Fruit fly (Drosophila melanogaster) whole organism, embryonic: ENCODE results near the gene GstZ1.

Experiments used
- Aef1 ChIP-seq: fragments of 200-800 bp; sonication (Bioruptor generic); IDR thresholded peaks from 3 replicates; pipeline ENCODE4 v1.3.6; 2022; ENCODE audit warnings: missing biosample characterization, missing genetic modification characterization
- CG10147 ChIP-seq: fragments of 200-800 bp; sonication (Bioruptor generic); optimal IDR thresholded peaks from 2 replicates; lab custom pipeline; 2019; ENCODE audit warnings: missing biosample characterization, mild to moderate bottlenecking, missing genetic modification characterization, moderate library complexity
- CG10543 ChIP-seq: fragments of 200-800 bp; sonication (Bioruptor generic); optimal IDR thresholded peaks from 3 replicates; lab custom pipeline; 2017; ENCODE audit warnings: missing biosample characterization, mild to moderate bottlenecking, missing genetic modification characterization, moderate library complexity
- CG10654 ChIP-seq: fragments of 200-800 bp; sonication (Bioruptor generic); optimal IDR thresholded peaks from 2 replicates; lab custom pipeline; 2016; ENCODE audit warnings: missing biosample characterization, missing genetic modification characterization
- CG10979 ChIP-seq: fragments of 200-800 bp; sonication (Bioruptor generic); optimal IDR thresholded peaks from 2 replicates; lab custom pipeline; 2018; ENCODE audit warnings: missing biosample characterization, mild to moderate bottlenecking, missing genetic modification characterization, moderate library complexity
- CG11247 ChIP-seq: fragments of 200-800 bp; sonication (Bioruptor generic); IDR thresholded peaks from 2 replicates; pipeline ENCODE4 v1.3.6; 2022; ENCODE audit warnings: missing biosample characterization, missing genetic modification characterization
- CG12071 ChIP-seq: fragments of 200-800 bp; sonication (Bioruptor generic); optimal IDR thresholded peaks from 3 replicates; lab custom pipeline; 2018; ENCODE audit warnings: missing biosample characterization, mild to moderate bottlenecking, missing genetic modification characterization
- CG12391 ChIP-seq: fragments of 200-800 bp; sonication (Bioruptor generic); optimal IDR thresholded peaks from 3 replicates; lab custom pipeline; 2018; ENCODE audit warnings: missing biosample characterization, mild to moderate bottlenecking, missing genetic modification characterization, moderate library complexity
- CG15073 ChIP-seq: fragments of 200-800 bp; sonication (Bioruptor generic); optimal IDR thresholded peaks from 2 replicates; lab custom pipeline; 2016; ENCODE audit warnings: missing biosample characterization, missing genetic modification characterization
- CG16863 ChIP-seq: fragments of 200-800 bp; sonication (Bioruptor generic); optimal IDR thresholded peaks from 3 replicates; lab custom pipeline; 2016; ENCODE audit warnings: missing biosample characterization, missing genetic modification characterization
- CG17829 ChIP-seq: fragments of 200-800 bp; optimal IDR thresholded peaks from 2 replicates; lab custom pipeline; 2019; ENCODE audit warnings: missing biosample characterization, mild to moderate bottlenecking, missing genetic modification characterization, moderate library complexity
- CG18599 ChIP-seq: fragments of 200-800 bp; sonication (Bioruptor generic); optimal IDR thresholded peaks from 3 replicates; lab custom pipeline; 2017; ENCODE audit warnings: missing biosample characterization, missing genetic modification characterization, mild to moderate bottlenecking, moderate library complexity, missing genetic modification reagents
- CG18619 ChIP-seq: fragments of 200-800 bp; sonication (Bioruptor generic); optimal IDR thresholded peaks from 3 replicates; lab custom pipeline; 2017; ENCODE audit warnings: missing biosample characterization, mild to moderate bottlenecking, missing genetic modification characterization
- CG3281 ChIP-seq: fragments of 200-800 bp; sonication (Bioruptor generic); optimal IDR thresholded peaks from 3 replicates; lab custom pipeline; 2017; ENCODE audit warnings: missing biosample characterization, mild to moderate bottlenecking, missing genetic modification characterization
- CG4360 ChIP-seq: fragments of 200-800 bp; sonication (Bioruptor generic); IDR thresholded peaks from 2 replicates; pipeline ENCODE4 v1.3.6; 2022; ENCODE audit warnings: missing biosample characterization, missing genetic modification characterization
- CG6813 ChIP-seq: fragments of 200-800 bp; sonication (Bioruptor generic); optimal IDR thresholded peaks from 2 replicates; lab custom pipeline; 2017; ENCODE audit warnings: missing biosample characterization, missing genetic modification characterization, mild to moderate bottlenecking, moderate library complexity, missing genetic modification reagents
- CG7556 ChIP-seq: fragments of 200-800 bp; sonication (Bioruptor generic); optimal IDR thresholded peaks from 2 replicates; lab custom pipeline; 2017; ENCODE audit warnings: missing biosample characterization, mild to moderate bottlenecking, missing genetic modification characterization
- CG7839 ChIP-seq: fragments of 200-800 bp; sonication (Bioruptor generic); optimal IDR thresholded peaks from 3 replicates; lab custom pipeline; 2018; ENCODE audit warnings: missing biosample characterization, mild to moderate bottlenecking, missing genetic modification characterization, moderate library complexity
- CG8281 ChIP-seq: fragments of 200-800 bp; sonication (Bioruptor generic); optimal IDR thresholded peaks from 2 replicates; lab custom pipeline; 2018; ENCODE audit warnings: missing biosample characterization, mild to moderate bottlenecking, missing genetic modification characterization, moderate library complexity
- Dip3 ChIP-seq: fragments of 200-800 bp; sonication (Bioruptor generic); optimal IDR thresholded peaks from 3 replicates; lab custom pipeline; 2016; ENCODE audit warnings: missing biosample characterization, missing genetic modification characterization
- Dll ChIP-seq: fragments of 200-800 bp; sonication (Bioruptor generic); IDR thresholded peaks from 4 replicates; pipeline ENCODE4 v1.3.6; 2022; ENCODE audit warnings: missing biosample characterization, missing genetic modification characterization; ENCODE audit not compliant: partially characterized antibody
- Elba2 ChIP-seq: fragments of 200-800 bp; sonication (Bioruptor generic); optimal IDR thresholded peaks from 3 replicates; lab custom pipeline; 2016; ENCODE audit warnings: missing biosample characterization, missing genetic modification characterization
- H15 ChIP-seq: fragments of 200-800 bp; sonication (Bioruptor generic); IDR thresholded peaks from 3 replicates; pipeline ENCODE4 v1.3.6; 2022; ENCODE audit warnings: missing biosample characterization, missing genetic modification characterization
- Hand ChIP-seq: fragments of 200-800 bp; sonication (Bioruptor generic); optimal IDR thresholded peaks from 2 replicates; lab custom pipeline; 2017; ENCODE audit warnings: mild to moderate bottlenecking, missing biosample characterization, missing genetic modification reagents, missing genetic modification characterization
- Lim3 ChIP-seq: fragments of 200-800 bp; sonication (Bioruptor generic); IDR thresholded peaks from 2 replicates; pipeline ENCODE4 v1.3.6; 2022; ENCODE audit warnings: missing biosample characterization, missing genetic modification characterization
- Side ChIP-seq: fragments of 200-800 bp; sonication (Bioruptor generic); optimal IDR thresholded peaks from 2 replicates; lab custom pipeline; 2016; ENCODE audit warnings: missing biosample characterization, missing genetic modification characterization
- Six4 ChIP-seq: fragments of 200-800 bp; sonication (Bioruptor generic); optimal IDR thresholded peaks from 2 replicates; lab custom pipeline; 2016; ENCODE audit warnings: missing biosample characterization, missing genetic modification characterization
- Trl ChIP-seq, 3 experiments: fragments of >200 bp in 2 of 3; fragments of 200-800 bp in 1 of 3; sonication (Bioruptor generic) in 1 of 3; optimal IDR thresholded peaks; 2 replicates in 1 of 3; 3 replicates in 2 of 3; lab custom pipeline; 2016 to 2017; ENCODE audit warnings: missing biosample characterization in 1 of 3, missing genetic modification characterization in 1 of 3
- Usf ChIP-seq: fragments of 200-800 bp; sonication (Bioruptor generic); optimal IDR thresholded peaks from 2 replicates; lab custom pipeline; 2017; ENCODE audit warnings: missing genotype, missing biosample characterization, missing genetic modification characterization
- bab2 ChIP-seq: fragments of 200-800 bp; sonication (Bioruptor generic); optimal IDR thresholded peaks from 2 replicates; lab custom pipeline; 2016; ENCODE audit warnings: missing biosample characterization, missing genetic modification characterization
- br ChIP-seq: fragments of >200 bp; optimal IDR thresholded peaks from 2 replicates; lab custom pipeline; 2017
- chm ChIP-seq: fragments of 200-800 bp; sonication (Bioruptor generic); IDR thresholded peaks from 2 replicates; pipeline ENCODE4 v1.3.6; 2022; ENCODE audit warnings: missing biosample characterization, missing genetic modification characterization
- corto ChIP-seq: fragments of 200-800 bp; sonication (Bioruptor generic); optimal IDR thresholded peaks from 2 replicates; lab custom pipeline; 2016; ENCODE audit warnings: missing biosample characterization, mild to moderate bottlenecking, missing genetic modification characterization, moderate library complexity
- cwo ChIP-seq: fragments of 200-800 bp; sonication (Bioruptor generic); optimal IDR thresholded peaks from 3 replicates; lab custom pipeline; 2017; ENCODE audit warnings: missing biosample characterization, missing genetic modification characterization, mild to moderate bottlenecking, moderate library complexity, missing genetic modification reagents
- fd64A ChIP-seq: fragments of 200-800 bp; sonication (Bioruptor generic); optimal IDR thresholded peaks from 3 replicates; lab custom pipeline; 2018; ENCODE audit warnings: missing biosample characterization, mild to moderate bottlenecking, missing genetic modification characterization
- hth ChIP-seq: fragments of >200 bp; optimal IDR thresholded peaks from 2 replicates; lab custom pipeline; 2017; ENCODE audit warnings: inconsistent platforms
- kay ChIP-seq: fragments of 200-800 bp; sonication (Bioruptor generic); optimal IDR thresholded peaks from 2 replicates; lab custom pipeline; 2016; ENCODE audit warnings: missing biosample characterization, missing genetic modification characterization
- klu ChIP-seq: fragments of 200-800 bp; sonication (Bioruptor generic); IDR thresholded peaks from 2 replicates; pipeline ENCODE4 v1.3.6; 2022; ENCODE audit warnings: missing biosample characterization, missing genetic modification characterization
- lbe ChIP-seq: fragments of 200-800 bp; sonication (Bioruptor generic); optimal IDR thresholded peaks from 2 replicates; lab custom pipeline; 2016; ENCODE audit warnings: missing biosample characterization, mild to moderate bottlenecking, missing genetic modification characterization
- mirr ChIP-seq: fragments of 200-800 bp; sonication (Bioruptor generic); optimal IDR thresholded peaks from 3 replicates; lab custom pipeline; 2018; ENCODE audit warnings: missing biosample characterization, mild to moderate bottlenecking, missing genetic modification characterization
- otp ChIP-seq: fragments of 200-800 bp; sonication (Bioruptor generic); IDR thresholded peaks from 3 replicates; pipeline ENCODE4, ENCODE4 v1.3.6; 2022; ENCODE audit warnings: missing biosample characterization, missing genetic modification characterization
- p53 ChIP-seq: fragments of 200-800 bp; sonication (Bioruptor generic); optimal IDR thresholded peaks from 2 replicates; lab custom pipeline; 2016; ENCODE audit warnings: missing biosample characterization, missing genetic modification characterization
- prd ChIP-seq, 3 experiments: fragments of >200 bp in 2 of 3; fragments of 200-800 bp in 1 of 3; sonication (Bioruptor generic) in 1 of 3; optimal IDR thresholded peaks in 2 of 3; IDR thresholded peaks in 1 of 3; 2 replicates in 2 of 3; 3 replicates in 1 of 3; pipeline versions ENCODE4 v1.3.6 to Lab custom; 2017 to 2022; ENCODE audit warnings: missing biosample characterization in 1 of 3, missing genetic modification characterization in 1 of 3
- ro ChIP-seq: fragments of 200-800 bp; sonication (Bioruptor generic); IDR thresholded peaks from 2 replicates; pipeline ENCODE4 v1.3.6; 2022; ENCODE audit warnings: missing biosample characterization, missing genetic modification characterization
- salm ChIP-seq: fragments of 200-800 bp; sonication (Bioruptor generic); optimal IDR thresholded peaks from 2 replicates; lab custom pipeline; 2018; ENCODE audit warnings: missing biosample characterization, mild to moderate bottlenecking, missing genetic modification characterization
- sd ChIP-seq: fragments of 200-800 bp; sonication (Bioruptor generic); optimal IDR thresholded peaks from 3 replicates; lab custom pipeline; 2018; ENCODE audit warnings: missing biosample characterization, mild to moderate bottlenecking, missing genetic modification characterization, moderate library complexity
- stwl ChIP-seq: fragments of 200-800 bp; sonication (Bioruptor generic); optimal IDR thresholded peaks from 3 replicates; lab custom pipeline; 2018; ENCODE audit warnings: missing biosample characterization, mild to moderate bottlenecking, missing genetic modification characterization, moderate library complexity
- ttk ChIP-seq: fragments of 200-800 bp; sonication (Bioruptor generic); IDR thresholded peaks from 2 replicates; pipeline ENCODE4 v2.1.2; 2022; ENCODE audit warnings: missing biosample characterization, missing genetic modification characterization
- unc-4 ChIP-seq: fragments of 200-800 bp; sonication (Bioruptor generic); IDR thresholded peaks from 2 replicates; pipeline ENCODE4 v1.3.6; 2022; ENCODE audit warnings: missing biosample characterization, missing genetic modification characterization; ENCODE audit not compliant: partially characterized antibody

The GstZ1 gene

DNA sequence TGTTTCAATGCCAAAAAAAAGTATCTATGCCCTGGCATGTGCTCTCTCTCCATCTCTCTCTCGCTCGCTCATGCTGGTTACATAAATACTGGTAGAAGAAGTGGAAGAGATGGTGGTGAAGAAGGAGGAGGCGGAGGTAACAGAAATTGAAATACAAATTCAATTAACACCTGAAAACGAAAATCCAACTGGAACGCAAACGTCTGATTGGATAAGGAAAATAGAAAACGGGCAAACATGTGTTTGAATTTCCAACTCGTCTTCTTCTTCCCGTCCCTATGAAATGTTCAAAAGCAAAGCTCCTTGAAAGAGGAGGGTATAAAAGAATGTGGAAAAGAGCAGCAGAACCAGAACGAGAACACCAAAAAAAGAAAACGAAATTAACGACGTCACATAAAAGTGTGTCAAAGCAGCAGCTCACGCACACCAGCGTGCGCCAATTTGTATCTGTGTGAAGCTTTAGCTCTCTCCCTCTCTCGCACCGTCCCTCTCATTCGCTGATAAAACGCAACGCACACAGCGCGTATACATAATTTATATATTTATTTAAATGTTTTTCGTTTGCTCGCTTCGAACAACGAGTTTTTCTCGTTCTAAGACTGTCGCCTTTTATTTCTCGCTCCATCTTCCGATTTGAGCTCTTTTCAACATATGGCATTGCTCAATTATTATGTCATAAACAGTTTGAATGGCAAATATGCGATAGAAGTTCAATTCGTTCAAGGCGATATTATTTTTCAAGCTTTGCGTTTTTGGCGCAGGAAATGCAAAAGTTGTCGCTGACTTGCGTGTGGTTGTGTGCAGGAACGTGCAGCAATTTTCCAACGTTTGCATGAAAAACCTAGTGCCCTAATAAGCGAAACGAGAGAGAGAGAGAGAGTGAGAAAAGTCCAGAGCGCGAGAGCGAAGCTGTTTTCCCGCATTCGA lies 37.7 kb downstream of the GstZ1 start (continued):
- TF ChIP-seq stwl (no peak), ttk (GFP tag; lab: Robert Waterston, UW) (no peak), CG12071 (GFP tag; lab: Kevin White, UChicago) (no peak), Dll (GFP tag; lab: Robert Waterston, UW) (no peak), klu (GFP tag; lab: Robert Waterston, UW) (no peak), cwo (no peak), chm (GFP tag; lab: Robert Waterston, UW) (no peak), CG10543 (GFP tag; lab: Kevin White, UChicago) (no peak), Side (GFP tag; lab: Kevin White, UChicago) (peak; percentile 25), corto (no peak), prd (optimal IDR thresholded peaks at IDR 0.05; lab: Kevin White, UChicago) (no peak), prd (GFP tag; IDR thresholded peaks at IDR 0.05; lab: Robert Waterston, UW) (no peak), bab2 (GFP tag; lab: Kevin White, UChicago) (no peak), CG10147 (no peak), hth (lab: Kevin White, UChicago) (no peak), Six4 (GFP tag; lab: Kevin White, UChicago) (no peak), Hand (GFP tag; lab: Kevin White, UChicago) (no peak), CG18619 (no peak), Usf (no peak), CG15073 (GFP tag; lab: Kevin White, UChicago) (no peak), CG17829 (no peak), CG10654 (GFP tag; lab: Kevin White, UChicago) (no peak), CG7556 (GFP tag; lab: Kevin White, UChicago) (peak; percentile 5), unc-4 (GFP tag; lab: Robert Waterston, UW) (no peak), ro (GFP tag; lab: Robert Waterston, UW) (no peak), br (lab: Kevin White, UChicago) (no peak), Aef1 (GFP tag; lab: Robert Waterston, UW) (no peak), CG3281 (no peak), CG10979 (tag; lab: Kevin White, UChicago) (no peak), p53 (GFP tag; lab: Kevin White, UChicago) (no peak), CG7839 (tag; lab: Kevin White, UChicago) (no peak), Elba2 (GFP tag; lab: Kevin White, UChicago) (no peak), CG8281 (tag; lab: Kevin White, UChicago) (no peak), Trl (optimal IDR thresholded peaks at IDR 0.05; lab: Kevin White, UChicago) (peak; percentile 1 to 77), Trl (GFP tag; optimal IDR thresholded peaks at IDR 0.05; lab: Kevin White, UChicago) (no peak), mirr (GFP tag; lab: Kevin White, UChicago) (no peak), Dip3 (GFP tag; lab: Kevin White, UChicago) (no peak), salm (tag; lab: Kevin White, UChicago) (no peak), CG18599 (GFP tag; lab: Kevin White, UChicago) (peak; percentile 43), kay (no peak), CG4360 (GFP tag; lab: Robert Waterston, UW) (no peak), Lim3 (GFP tag; lab: Robert Waterston, UW) (no peak), lbe (GFP tag; lab: Kevin White, UChicago) (peak; percentile 20), fd64A (peak; percentile 10), CG11247 (GFP tag; lab: Robert Waterston, UW) (no peak), CG6813 (GFP tag; lab: Kevin White, UChicago) (no peak), CG12391 (no peak), CG16863 (GFP tag; lab: Kevin White, UChicago) (no peak), otp (GFP tag; lab: Robert Waterston, UW) (no peak), sd (tag; lab: Kevin White, UChicago) (no peak), H15 (GFP tag; lab: Robert Waterston, UW) (no peak)
